Worm (Caenorhabditis elegans) whole organism, late embryonic: ENCODE measurements around the gene uncp-18.

Source experiments
- F13H6.1 ChIP-seq: sonication (generic microtip); optimal IDR thresholded peaks from 2 replicates; lab custom pipeline; 2016; ENCODE audit warnings: missing genetic modification characterization, missing compliant biosample characterization
- ceh-34 ChIP-seq: sonication (generic microtip); optimal IDR thresholded peaks from 2 replicates; lab custom pipeline; 2016; ENCODE audit warnings: mild to moderate bottlenecking, missing genetic modification characterization, missing compliant biosample characterization
- ceh-48 ChIP-seq: sonication (generic microtip); optimal IDR thresholded peaks from 2 replicates; lab custom pipeline; 2016; ENCODE audit warnings: missing genetic modification characterization, inconsistent platforms, missing compliant biosample characterization
- che-1 ChIP-seq: sonication (generic microtip); optimal IDR thresholded peaks from 2 replicates; lab custom pipeline; 2016; ENCODE audit warnings: mild to moderate bottlenecking, missing genetic modification characterization, missing compliant biosample characterization
- dve-1 ChIP-seq: sonication (generic microtip); optimal IDR thresholded peaks from 2 replicates; lab custom pipeline; 2017; ENCODE audit warnings: antibody characterized with exemption, mild to moderate bottlenecking, missing genetic modification characterization, missing compliant biosample characterization
- eyg-1 ChIP-seq: sonication (generic microtip); optimal IDR thresholded peaks from 2 replicates; lab custom pipeline; 2016; ENCODE audit warnings: missing genotype, missing genetic modification characterization, missing compliant biosample characterization
- hlh-15 ChIP-seq: sonication (generic microtip); optimal IDR thresholded peaks from 2 replicates; lab custom pipeline; 2016; ENCODE audit warnings: missing genetic modification characterization, missing compliant biosample characterization
- hlh-6 ChIP-seq: sonication (generic microtip); optimal IDR thresholded peaks from 2 replicates; lab custom pipeline; 2016; ENCODE audit warnings: missing genotype, missing genetic modification characterization, missing compliant biosample characterization
- lin-11 ChIP-seq: fragments of 200-800 bp; sonication (Bioruptor generic); optimal IDR thresholded peaks from 2 replicates; lab custom pipeline; 2018; ENCODE audit warnings: mild to moderate bottlenecking, missing genetic modification characterization, missing compliant biosample characterization
- nhr-11 ChIP-seq: fragments of 150-350 bp; optimal IDR thresholded peaks from 2 replicates; lab custom pipeline; 2014; ENCODE audit warnings: missing biosample characterization, missing genetic modification characterization
- pha-4 ChIP-seq: fragments of 150-350 bp; optimal IDR thresholded peaks from 2 replicates; lab custom pipeline; 2018; ENCODE audit warnings: missing biosample characterization, missing genetic modification reagents, missing genetic modification characterization
- sdc-2 ChIP-seq: sonication (generic microtip); optimal IDR thresholded peaks from 2 replicates; lab custom pipeline; 2016; ENCODE audit warnings: missing genotype, missing genetic modification characterization, missing compliant biosample characterization
- sox-4 ChIP-seq: sonication (generic microtip); optimal IDR thresholded peaks from 2 replicates; lab custom pipeline; 2017; ENCODE audit warnings: mild to moderate bottlenecking, missing genetic modification characterization, inconsistent platforms, missing compliant biosample characterization
- zip-5 ChIP-seq: sonication (generic microtip); optimal IDR thresholded peaks from 2 replicates; lab custom pipeline; 2016; ENCODE audit warnings: missing genetic modification characterization, missing compliant biosample characterization

DNA sequence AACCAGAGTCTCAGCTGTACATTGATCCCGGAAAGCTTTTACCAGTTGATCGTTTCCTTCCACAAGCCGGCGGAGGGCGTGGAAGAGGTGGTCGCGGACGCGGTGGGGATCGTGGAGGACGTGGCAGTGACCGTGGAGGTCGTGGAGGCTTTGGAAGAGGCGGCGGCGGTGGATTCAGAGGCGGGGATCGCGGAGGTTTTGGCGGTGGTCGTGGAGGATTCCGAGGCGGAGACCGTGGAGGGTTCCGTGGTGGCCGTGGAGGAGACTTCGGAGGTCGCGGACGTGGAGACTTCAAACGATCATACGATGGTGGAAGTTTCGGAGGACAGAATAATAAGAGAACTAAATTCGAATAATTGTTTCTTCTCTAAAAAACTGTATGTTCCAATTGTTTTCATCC is 36.2 kb downstream of the uncp-18 start:
- TF ChIP-seq dve-1 (tag; lab: Kevin White, UChicago) (no peak), che-1 (tag; lab: Kevin White, UChicago) (no peak), ceh-48 (tag; lab: Kevin White, UChicago) (no peak), sdc-2 (no peak), F13H6.1 (no peak), pha-4 (tag; lab: Kevin White, UChicago) (no peak), sox-4 (no peak), lin-11 (no peak), hlh-6 (tag; lab: Kevin White, UChicago) (no peak), hlh-15 (tag; lab: Kevin White, UChicago) (no peak), ceh-34 (tag; lab: Kevin White, UChicago) (no peak), zip-5 (tag; lab: Kevin White, UChicago) (no peak), nhr-11 (tag; lab: Kevin White, UChicago) (no peak), eyg-1 (tag; lab: Kevin White, UChicago) (no peak)
